Fruit fly (Drosophila melanogaster) whole organism, pupa: ENCODE measurements around the gene Moca-cyp.

ENCODE experiments used
- CG14655 ChIP-seq: fragments of 200-800 bp; sonication (Bioruptor generic); optimal IDR thresholded peaks from 3 replicates; lab custom pipeline; 2017; ENCODE audit warnings: mild to moderate bottlenecking, missing biosample characterization, missing genetic modification reagents, missing genetic modification characterization
- CG34367 ChIP-seq: fragments of 200-800 bp; sonication (Bioruptor generic); optimal IDR thresholded peaks from 2 replicates; lab custom pipeline; 2018; ENCODE audit warnings: missing biosample characterization, mild to moderate bottlenecking, missing genetic modification characterization
- CG8159 ChIP-seq: fragments of 200-800 bp; sonication (Bioruptor generic); optimal IDR thresholded peaks from 3 replicates; lab custom pipeline; 2018; ENCODE audit warnings: missing biosample characterization, mild to moderate bottlenecking, missing genetic modification characterization, moderate library complexity
- CG8301 ChIP-seq: fragments of 200-800 bp; sonication (Bioruptor generic); optimal IDR thresholded peaks from 2 replicates; lab custom pipeline; 2018; ENCODE audit warnings: missing biosample characterization, mild to moderate bottlenecking, missing genetic modification characterization
- Ets98B ChIP-seq: fragments of 200-800 bp; sonication (Bioruptor generic); IDR thresholded peaks from 2 replicates; pipeline ENCODE4 v1.3.6; 2022; ENCODE audit warnings: missing biosample characterization, missing genetic modification characterization
- fd96Ca ChIP-seq: fragments of 200-800 bp; sonication (Bioruptor generic); IDR thresholded peaks from 3 replicates; pipeline ENCODE4 v1.3.6; 2022; ENCODE audit warnings: missing biosample characterization, missing genetic modification characterization
- gl ChIP-seq: fragments of 200-800 bp; sonication (Bioruptor generic); optimal IDR thresholded peaks from 2 replicates; lab custom pipeline; 2018; ENCODE audit warnings: missing biosample characterization, mild to moderate bottlenecking, missing genetic modification characterization
- rn ChIP-seq: fragments of 200-800 bp; sonication (Bioruptor generic); IDR thresholded peaks from 2 replicates; pipeline ENCODE4 v1.3.6; 2022; ENCODE audit warnings: missing biosample characterization, missing genetic modification characterization

DNA sequence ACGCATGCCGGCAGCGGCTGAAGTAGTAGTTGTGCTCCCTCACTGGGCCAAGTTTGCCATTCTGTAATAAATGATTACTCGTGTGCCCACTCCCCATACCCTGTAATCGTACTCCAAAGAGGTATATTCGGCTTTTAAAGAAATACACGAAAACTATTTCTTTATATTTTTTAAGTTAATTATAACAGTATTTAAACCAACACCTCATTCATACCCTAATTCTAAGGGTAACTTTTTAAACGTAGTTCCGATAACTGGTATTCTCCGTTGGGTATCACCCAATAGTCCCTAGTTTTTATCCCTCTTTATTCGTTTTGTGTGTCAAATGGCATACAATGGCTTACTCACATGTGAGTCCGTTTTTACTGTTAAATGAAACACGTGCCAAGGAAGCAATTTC is 37.5 kb downstream of the Moca-cyp start:
- TF ChIP-seq CG34367 (tag; lab: Kevin White, UChicago) = no peak
- TF ChIP-seq Ets98B (GFP tag; lab: Robert Waterston, UW) = no peak
- TF ChIP-seq fd96Ca = no peak
- no peak for TF ChIP-seq rn (GFP tag; lab: Robert Waterston, UW)
- TF ChIP-seq CG8159 (tag; lab: Kevin White, UChicago) = no peak
- TF ChIP-seq CG14655 (GFP tag; lab: Kevin White, UChicago) = no peak
- TF ChIP-seq gl (tag; lab: Kevin White, UChicago) = no peak
- no peak for TF ChIP-seq CG8301 (tag; lab: Kevin White, UChicago)
